Worm (Caenorhabditis elegans): ENCODE measurements around the gene F45G2.7.

F45G2.7 gene

ce11 chrIII:13430162-13430561 lies 4.1 kb downstream of the F45G2.7 start, which contains the start of gene trf-1:
Gene trf-1 (plus strand): TSS chrIII:13430462.
- TF ChIP-seq madf-3 (GFP tag; IDR thresholded peaks at IDR 0.05) (no peak), rcor-1 (GFP tag; IDR thresholded peaks at IDR 0.05) (no peak), lin-35 (GFP tag; optimal IDR thresholded peaks at IDR 0.05) (no peak), aptf-2 (GFP tag; conservative IDR thresholded peaks at IDR 0.05) (no peak), F57A8.1 (GFP tag; optimal IDR thresholded peaks at IDR 0.05) (no peak), F49E8.2 (tag; optimal IDR thresholded peaks at IDR 0.05; ENCODE audit: insufficient read depth) (no peak)

DNA sequence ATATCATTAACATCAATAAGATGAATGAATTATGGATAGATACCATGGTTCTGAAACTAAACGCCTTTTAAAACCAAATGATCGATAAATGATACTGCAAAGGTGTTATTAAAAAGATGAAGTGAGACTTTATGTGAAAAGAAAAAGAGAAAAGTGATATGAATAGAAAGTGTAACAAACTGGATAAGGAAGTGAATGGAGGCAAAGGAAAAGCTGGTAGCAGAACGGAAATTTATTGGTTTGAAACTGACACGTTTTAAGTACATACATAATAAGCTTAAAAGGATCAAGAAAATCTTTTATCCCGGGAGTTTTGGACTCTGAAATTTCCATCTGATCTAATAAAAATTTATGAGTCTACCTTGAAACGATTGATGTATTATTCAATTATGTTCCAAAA lies 4.6 kb downstream of the F45G2.7 start, which contains the start of gene bli-5:
Gene bli-5 (minus strand): TSS at position 101 of the 400 bp plus-strand sequence.
- TF ChIP-seq ceh-79 (tag; optimal IDR thresholded peaks at IDR 0.05): no peak
- TF ChIP-seq nhr-90 (tag; optimal IDR thresholded peaks at IDR 0.05): no peak
- no peak for TF ChIP-seq egrh-3 (GFP tag; IDR thresholded peaks at IDR 0.05)
- TF ChIP-seq ama-1 (optimal IDR thresholded peaks at IDR 0.05): no peak
- no peak for TF ChIP-seq ama-1 (GFP tag; optimal IDR thresholded peaks at IDR 0.05)
- no peak for TF ChIP-seq K12H6.12 (tag; optimal IDR thresholded peaks at IDR 0.05)
- no peak for TF ChIP-seq atf-7 (tag; optimal IDR thresholded peaks at IDR 0.05)
- no peak for TF ChIP-seq aptf-2 (GFP tag; conservative IDR thresholded peaks at IDR 0.05)
- TF ChIP-seq attf-5 (GFP tag; optimal IDR thresholded peaks at IDR 0.05): no peak
- no peak for TF ChIP-seq F39B2.1 (GFP tag; IDR thresholded peaks at IDR 0.05)
- no peak for TF ChIP-seq nhr-27 (tag; optimal IDR thresholded peaks at IDR 0.05)

DNA sequence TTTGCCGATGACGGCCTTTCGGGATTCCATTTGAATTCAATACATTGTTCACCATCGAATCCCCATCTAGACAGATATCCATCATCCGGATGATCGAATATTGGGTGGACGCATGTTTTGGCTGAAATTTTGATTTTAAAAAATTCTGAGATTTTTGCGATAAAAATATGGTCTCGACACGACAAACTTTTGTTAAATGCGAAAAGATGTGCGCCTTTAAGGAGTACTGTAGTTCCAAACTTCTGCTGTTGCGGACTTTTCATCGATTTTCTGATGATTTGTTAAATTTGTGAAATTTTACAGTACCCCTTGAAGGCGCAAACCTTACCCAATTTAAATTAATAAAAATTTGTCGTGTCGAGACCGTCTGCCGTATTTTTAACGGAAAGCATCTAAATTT lies 6.5 kb downstream of the F45G2.7 start:
- TF ChIP-seq F33H1.4 (GFP tag; IDR thresholded peaks at IDR 0.05): peak; percentile 52; the same call in 1 of the 2 replicates
- no peak for TF ChIP-seq ztf-22 (GFP tag; optimal IDR thresholded peaks at IDR 0.05)
- no peak for TF ChIP-seq ekl-4 (GFP tag; IDR thresholded peaks at IDR 0.05)
- no peak for TF ChIP-seq D2030.7 (GFP tag; IDR thresholded peaks at IDR 0.05)
- TF ChIP-seq xnd-1 (tag; optimal IDR thresholded peaks at IDR 0.05): peak; percentile 21
- TF ChIP-seq lsl-1 (GFP tag; optimal IDR thresholded peaks at IDR 0.05): peak; percentile 75
- no peak for TF ChIP-seq nhr-120 (GFP tag; IDR thresholded peaks at IDR 0.05)
- TF ChIP-seq him-1 (tag; optimal IDR thresholded peaks at IDR 0.05): peak; percentile 30

ce11 chrIII:13426036-13426435 lies 8.3 kb downstream of the F45G2.7 start, which contains the start of gene cope-1:
Gene cope-1 (plus strand): TSS chrIII:13426264.
- TF ChIP-seq let-607 (tag; optimal IDR thresholded peaks at IDR 0.05): peak in 1 of 2 experiments; percentile 61
- TF ChIP-seq dox-1 (GFP tag; IDR thresholded peaks at IDR 0.05): no peak
- TF ChIP-seq lsy-27 (tag; optimal IDR thresholded peaks at IDR 0.05; ENCODE audit: borderline replicate concordance, insufficient read depth): no peak

DNA sequence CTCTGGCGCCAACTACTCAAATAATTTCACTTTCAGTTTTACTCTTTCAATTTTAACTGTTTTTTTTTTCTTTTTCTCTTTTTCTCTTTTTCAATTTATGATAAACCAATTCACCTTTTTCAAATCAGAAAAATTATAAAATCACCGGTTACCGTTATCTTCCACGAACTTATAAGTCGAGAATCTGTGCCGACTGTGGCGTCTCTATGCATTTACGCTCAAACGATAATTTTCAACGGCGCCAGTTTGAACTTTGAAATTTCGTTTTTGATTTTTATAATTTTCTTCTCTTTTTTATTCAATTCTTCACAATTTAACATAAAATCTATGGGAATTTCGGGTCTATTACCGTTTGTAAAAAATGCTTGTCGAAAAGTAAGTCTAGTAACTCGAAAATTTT lies 10.9 kb downstream of the F45G2.7 start, which contains the start of gene exo-1:
Gene exo-1 (plus strand): TSS at position 101 of the 400 bp plus-strand sequence.
- TF ChIP-seq bed-1 (GFP tag; IDR thresholded peaks at IDR 0.05) (no peak), F10E7.11 (tag; optimal IDR thresholded peaks at IDR 0.05) (no peak), hsf-1 (GFP tag; IDR thresholded peaks at IDR 0.05) (no peak), tlf-1 (GFP tag; optimal IDR thresholded peaks at IDR 0.05) (no peak), zfh-2 (GFP tag; conservative IDR thresholded peaks at IDR 0.05) (no peak), ztf-18 (tag; optimal IDR thresholded peaks at IDR 0.05) (peak; percentile 41), mes-4 (tag; optimal IDR thresholded peaks at IDR 0.05) (no peak), ekl-4 (GFP tag; IDR thresholded peaks at IDR 0.05) (no peak), snpc-1.1 (tag; optimal IDR thresholded peaks at IDR 0.05; ENCODE audit: insufficient read depth) (no peak), lin-54 (GFP tag; optimal IDR thresholded peaks at IDR 0.05) (peak; percentile 82), C06A6.2 (GFP tag; conservative IDR thresholded peaks at IDR 0.05) (no peak), attf-3 (GFP tag; conservative IDR thresholded peaks at IDR 0.05) (0 out of 2 replicates have a peak, but pooled peaks have one; percentile 20), Y95B8A.8 (GFP tag; IDR thresholded peaks at IDR 0.05) (no peak), lag-1 (GFP tag; IDR thresholded peaks at IDR 0.05) (no peak), lin-40 (tag; optimal IDR thresholded peaks at IDR 0.05) (no peak), snpc-1.3 (tag; optimal IDR thresholded peaks at IDR 0.05; ENCODE audit: insufficient read depth) (no peak), nfyb-1 (GFP tag; IDR thresholded peaks at IDR 0.05) (no peak)

Data from whole organism, young adult.